Fruit fly (Drosophila melanogaster): ENCODE data around the gene Mipp1.

Mipp1 gene

dm6 chr3L:16587994-16588622 is 15.0 kb upstream of the Mipp1 start (continued):
- TF ChIP-seq MESR4 (GFP tag; optimal IDR thresholded peaks at IDR 0.05) (no peak), mam (GFP tag; optimal IDR thresholded peaks at IDR 0.05) (peak; percentile 67), peb (GFP tag; IDR thresholded peaks at IDR 0.05) (no peak), esg (GFP tag; conservative IDR thresholded peaks at IDR 0.05) (no peak), crc (GFP tag; optimal IDR thresholded peaks at IDR 0.05) (peak; percentile 9), CG10565 (GFP tag; optimal IDR thresholded peaks at IDR 0.05) (no peak), gfzf (GFP tag; optimal IDR thresholded peaks at IDR 0.05) (peak; percentile 55), CG9727 (GFP tag; optimal IDR thresholded peaks at IDR 0.05) (peak; percentile 68), eyg (GFP tag; optimal IDR thresholded peaks at IDR 0.05) (peak; percentile 61), salm (tag; optimal IDR thresholded peaks at IDR 0.05) (no peak), p53 (GFP tag; optimal IDR thresholded peaks at IDR 0.05) (peak; percentile 34), lilli (GFP tag; optimal IDR thresholded peaks at IDR 0.05) (peak; percentile 71), CG4707 (GFP tag; optimal IDR thresholded peaks at IDR 0.05) (no peak), wdn (GFP tag; IDR thresholded peaks at IDR 0.05) (no peak; the same call in 1 of the 2 replicates), Dbx (GFP tag; IDR thresholded peaks at IDR 0.05) (peak; percentile 76), jumu (GFP tag; optimal IDR thresholded peaks at IDR 0.05) (peak; percentile 75), HmgD (GFP tag; optimal IDR thresholded peaks at IDR 0.05) (peak; percentile 89), CG8765 (GFP tag; IDR thresholded peaks at IDR 0.05) (no peak), Taf1 (GFP tag; IDR thresholded peaks at IDR 0.05) (no peak), CG2202 (tag; optimal IDR thresholded peaks at IDR 0.05) (no peak), D19A (tag; optimal IDR thresholded peaks at IDR 0.05) (no peak), abd-A (tag; optimal IDR thresholded peaks at IDR 0.05) (no peak), PHDP (tag; optimal IDR thresholded peaks at IDR 0.05) (peak; percentile 63), CG16815 (GFP tag; optimal IDR thresholded peaks at IDR 0.05) (peak; percentile 30), CG17186 (GFP tag; optimal IDR thresholded peaks at IDR 0.05) (peak; percentile 89), org-1 (GFP tag; optimal IDR thresholded peaks at IDR 0.05) (no peak), ash1 (GFP tag; optimal IDR thresholded peaks at IDR 0.05) (no peak), nau (GFP tag; optimal IDR thresholded peaks at IDR 0.05) (no peak), Abd-B (GFP tag; optimal IDR thresholded peaks at IDR 0.05) (peak; percentile 73), toy (GFP tag; IDR thresholded peaks at IDR 0.05) (peak; percentile 34; the same call in 1 of the 2 replicates), CG9609 (GFP tag; optimal IDR thresholded peaks at IDR 0.05) (peak; percentile 62), repo (GFP tag; optimal IDR thresholded peaks at IDR 0.05) (peak; percentile 14), BtbVII (GFP tag; optimal IDR thresholded peaks at IDR 0.05) (no peak), CG8281 (tag; optimal IDR thresholded peaks at IDR 0.05) (no peak), CG17612 (GFP tag; IDR thresholded peaks at IDR 0.05) (no peak), B-H1 (GFP tag; IDR thresholded peaks at IDR 0.05) (peak; percentile 57), h (optimal IDR thresholded peaks at IDR 0.05) (no peak), dati (GFP tag; IDR thresholded peaks at IDR 0.05) (no peak), Nf-YA (GFP tag; IDR thresholded peaks at IDR 0.05) (no peak), CG8359 (GFP tag; optimal IDR thresholded peaks at IDR 0.05; ENCODE audit: borderline replicate concordance) (no peak), TFAM (GFP tag; optimal IDR thresholded peaks at IDR 0.05) (no peak), CG10543 (GFP tag; optimal IDR thresholded peaks at IDR 0.05) (peak; percentile 57), pfk (GFP tag; optimal IDR thresholded peaks at IDR 0.05) (no peak), lov (optimal IDR thresholded peaks at IDR 0.05) (no peak), lov (GFP tag; IDR thresholded peaks at IDR 0.05) (0 out of 3 replicates have a peak, but pooled peaks have one; percentile 42), Oli (tag; optimal IDR thresholded peaks at IDR 0.05) (peak; percentile 21), CG4328 (GFP tag; optimal IDR thresholded peaks at IDR 0.05) (peak; percentile 42), br (optimal IDR thresholded peaks at IDR 0.05) (no peak), ap (GFP tag; IDR thresholded peaks at IDR 0.05) (peak; percentile 47; the same call in 1 of the 2 replicates), Sox102F (GFP tag; optimal IDR thresholded peaks at IDR 0.05) (no peak), lmd (GFP tag; IDR thresholded peaks at IDR 0.05) (peak; percentile 55; the same call in 1 of the 2 replicates)
